Worm (Caenorhabditis elegans) whole organism, L1 larva: ENCODE measurements around the gene mrps-33.

ENCODE experiments used
- C16A3.4 ChIP-seq: fragments of 150-350 bp; optimal IDR thresholded peaks from 2 replicates; lab custom pipeline; 2014; ENCODE audit warnings: missing biosample characterization, missing genetic modification characterization
- C34B4.2 ChIP-seq: sonication (generic microtip); optimal IDR thresholded peaks from 2 replicates; lab custom pipeline; 2017; ENCODE audit warnings: mild to moderate bottlenecking, missing genetic modification characterization, missing compliant biosample characterization
- F16B12.6 ChIP-seq: fragments of 150-350 bp; optimal IDR thresholded peaks from 2 replicates; lab custom pipeline; 2014; ENCODE audit warnings: missing biosample characterization, missing genetic modification characterization
- aha-1 ChIP-seq: fragments of 150-350 bp; optimal IDR thresholded peaks from 2 replicates; lab custom pipeline; 2014; ENCODE audit warnings: missing biosample characterization, missing genetic modification characterization
- aly-2 ChIP-seq: fragments of 150-350 bp; optimal IDR thresholded peaks from 2 replicates; lab custom pipeline; 2014; ENCODE audit warnings: missing biosample characterization, missing genetic modification characterization
- ama-1 ChIP-seq: fragments of 150-350 bp; optimal IDR thresholded peaks from 2 replicates; lab custom pipeline; 2014
- blmp-1 ChIP-seq: fragments of 150-350 bp; optimal IDR thresholded peaks from 2 replicates; lab custom pipeline; 2014; ENCODE audit warnings: missing biosample characterization, missing genetic modification characterization
- ceh-63 ChIP-seq: fragments of 200-800 bp; sonication (Bioruptor generic); optimal IDR thresholded peaks from 2 replicates; lab custom pipeline; 2018; ENCODE audit warnings: mild to moderate bottlenecking, missing genetic modification characterization, missing compliant biosample characterization
- ceh-82 ChIP-seq, 3 experiments: fragments of 150-350 bp in 1 of 3; sonication (generic microtip) in 2 of 3; optimal IDR thresholded peaks; 2 replicates each; lab custom pipeline; 2014 to 2017; ENCODE audit warnings: missing biosample characterization in 3 of 3, missing genetic modification characterization in 3 of 3
- ceh-88 ChIP-seq: fragments of 200-800 bp; sonication (Bioruptor generic); IDR thresholded peaks from 2 replicates; pipeline ENCODE4 v1.3.6; 2022; ENCODE audit warnings: missing genetic modification characterization, missing compliant biosample characterization
- dsc-1 ChIP-seq: sonication (generic microtip); optimal IDR thresholded peaks from 2 replicates; lab custom pipeline; 2016; ENCODE audit warnings: mild to moderate bottlenecking, missing genetic modification characterization, missing compliant biosample characterization
- efl-1 ChIP-seq, 4 experiments: fragments of 150-350 bp; optimal IDR thresholded peaks in 3 of 4; peaks in 1 of 4; 1 replicate in 1 of 4; 2 replicates in 3 of 4; lab custom pipeline; 2014; ENCODE audit warnings: missing biosample characterization in 2 of 4, missing genetic modification characterization in 2 of 4, missing genetic modification reagents in 2 of 4
- egl-27 ChIP-seq, 2 experiments: fragments of 150-350 bp in 1 of 2; sonication (generic microtip); optimal IDR thresholded peaks; 3 replicates each; lab custom pipeline; 2017 to 2018; ENCODE audit warnings: missing biosample characterization in 2 of 2, missing genetic modification characterization in 2 of 2, missing genetic modification reagents in 2 of 2
- fkh-4 ChIP-seq: sonication (generic microtip); optimal IDR thresholded peaks from 2 replicates; lab custom pipeline; 2016; ENCODE audit warnings: missing compliant biosample characterization, missing genetic modification characterization, borderline replicate concordance
- fkh-8 ChIP-seq: sonication (generic microtip); optimal IDR thresholded peaks from 2 replicates; lab custom pipeline; 2016; ENCODE audit warnings: mild to moderate bottlenecking, missing genetic modification characterization, missing compliant biosample characterization
- fos-1 ChIP-seq: fragments of 150-350 bp; optimal IDR thresholded peaks from 2 replicates; lab custom pipeline; 2014; ENCODE audit warnings: missing biosample characterization, missing genetic modification characterization
- hlh-17 ChIP-seq: fragments of 200-800 bp; sonication (Bioruptor generic); optimal IDR thresholded peaks from 2 replicates; lab custom pipeline; 2018; ENCODE audit warnings: missing genetic modification characterization, mild to moderate bottlenecking, missing compliant biosample characterization, moderate library complexity, borderline replicate concordance
- isw-1 ChIP-seq: fragments of 200-800 bp; sonication (Bioruptor generic); IDR thresholded peaks from 2 replicates; pipeline ENCODE4 v1.3.6; 2022; ENCODE audit warnings: missing genetic modification characterization, missing compliant biosample characterization
- lin-14 ChIP-seq: fragments of 200-800 bp; sonication (Bioruptor generic); optimal IDR thresholded peaks from 2 replicates; lab custom pipeline; 2018; ENCODE audit warnings: mild to moderate bottlenecking, missing genetic modification characterization, moderate library complexity, missing compliant biosample characterization
- lin-35 ChIP-seq, 2 experiments: fragments of 150-350 bp; optimal IDR thresholded peaks; 2 replicates each; lab custom pipeline; 2014; ENCODE audit warnings: missing biosample characterization in 2 of 2, missing genetic modification characterization in 2 of 2, missing genetic modification reagents in 2 of 2
- lin-39 ChIP-seq: fragments of 150-350 bp; optimal IDR thresholded peaks from 2 replicates; lab custom pipeline; 2014; ENCODE audit warnings: missing biosample characterization, missing genetic modification reagents, missing genetic modification characterization
- lir-3 ChIP-seq: sonication (generic microtip); optimal IDR thresholded peaks from 2 replicates; lab custom pipeline; 2016; ENCODE audit warnings: mild to moderate bottlenecking, missing genetic modification characterization, moderate library complexity, missing compliant biosample characterization; ENCODE audit not compliant: poor library complexity
- mab-9 ChIP-seq: fragments of 200-800 bp; sonication (Bioruptor generic); IDR thresholded peaks from 2 replicates; pipeline ENCODE4 v1.3.6; 2022; ENCODE audit warnings: missing genetic modification reagents, missing genetic modification characterization, missing compliant biosample characterization
- mef-2 ChIP-seq: fragments of 150-350 bp; optimal IDR thresholded peaks from 2 replicates; lab custom pipeline; 2014; ENCODE audit warnings: missing biosample characterization, missing genetic modification characterization
- mep-1 ChIP-seq: fragments of 150-350 bp; optimal IDR thresholded peaks from 2 replicates; lab custom pipeline; 2014; ENCODE audit warnings: missing biosample characterization, missing genetic modification characterization
- nhr-11 ChIP-seq: fragments of 150-350 bp; optimal IDR thresholded peaks from 2 replicates; lab custom pipeline; 2014; ENCODE audit warnings: missing biosample characterization, missing genetic modification characterization
- nhr-20 ChIP-seq: sonication (generic microtip); optimal IDR thresholded peaks from 2 replicates; lab custom pipeline; 2016; ENCODE audit warnings: mild to moderate bottlenecking, missing genetic modification characterization, missing compliant biosample characterization
- nhr-71 ChIP-seq: sonication (generic microtip); optimal IDR thresholded peaks from 2 replicates; lab custom pipeline; 2016; ENCODE audit warnings: mild to moderate bottlenecking, missing genetic modification characterization, moderate library complexity, missing compliant biosample characterization
- pag-3 ChIP-seq: sonication (generic microtip); optimal IDR thresholded peaks from 2 replicates; lab custom pipeline; 2017; ENCODE audit warnings: missing genetic modification characterization, mild to moderate bottlenecking, missing compliant biosample characterization, antibody characterized with exemption, borderline replicate concordance; ENCODE audit not compliant: insufficient read depth
- pax-3 ChIP-seq: fragments of 200-800 bp; sonication (Bioruptor generic); optimal IDR thresholded peaks from 2 replicates; lab custom pipeline; 2018; ENCODE audit warnings: mild to moderate bottlenecking, missing genetic modification characterization, moderate library complexity, missing compliant biosample characterization
- pqm-1 ChIP-seq: sonication (generic microtip); optimal IDR thresholded peaks from 3 replicates; lab custom pipeline; 2017; ENCODE audit warnings: missing biosample characterization, missing genetic modification characterization
- rnt-1 ChIP-seq: sonication (generic microtip); optimal IDR thresholded peaks from 2 replicates; lab custom pipeline; 2016; ENCODE audit warnings: mild to moderate bottlenecking, missing genetic modification characterization, moderate library complexity, missing compliant biosample characterization
- snu-23 ChIP-seq: sonication (generic microtip); optimal IDR thresholded peaks from 2 replicates; lab custom pipeline; 2016; ENCODE audit warnings: missing genetic modification characterization, missing compliant biosample characterization
- swsn-7 ChIP-seq: sonication (generic microtip); optimal IDR thresholded peaks from 2 replicates; lab custom pipeline; 2016; ENCODE audit warnings: missing genetic modification characterization, missing compliant biosample characterization
- xbp-1 ChIP-seq: sonication (generic microtip); optimal IDR thresholded peaks from 2 replicates; lab custom pipeline; 2016; ENCODE audit warnings: missing genetic modification characterization, missing compliant biosample characterization
- zag-1 ChIP-seq: fragments of 150-350 bp; optimal IDR thresholded peaks from 2 replicates; lab custom pipeline; 2014; ENCODE audit warnings: missing biosample characterization, missing genetic modification characterization
- ztf-11 ChIP-seq, 2 experiments: sonication (generic microtip); optimal IDR thresholded peaks; 2 replicates each; lab custom pipeline; 2016 to 2017; ENCODE audit warnings: missing genetic modification characterization in 2 of 2, missing biosample characterization in 1 of 2, missing compliant biosample characterization in 1 of 2
- ztf-4 ChIP-seq: fragments of 150-350 bp; optimal IDR thresholded peaks from 2 replicates; lab custom pipeline; 2014; ENCODE audit warnings: missing biosample characterization, missing genetic modification characterization

Gene mrps-33

ce11 chrIV:8757729-8758128 lies 17.9 kb upstream of the mrps-33 start (continued):
- TF ChIP-seq pqm-1 (tag; lab: Kevin White, UChicago) (peak; percentile 82), C16A3.4 (tag; lab: Kevin White, UChicago) (peak; percentile 1), ztf-11 (tag; optimal IDR thresholded peaks at IDR 0.05; lab: Kevin White, UChicago) (no peak), isw-1 (GFP tag; lab: Robert Waterston, UW) (no peak), blmp-1 (tag; lab: Kevin White, UChicago) (no peak), mep-1 (tag; lab: Kevin White, UChicago) (no peak), hlh-17 (GFP tag; lab: Kevin White, UChicago) (no peak), ztf-4 (tag; lab: Kevin White, UChicago) (no peak), lin-39 (tag; lab: Kevin White, UChicago) (no peak), C34B4.2 (tag; lab: Kevin White, UChicago) (no peak), ceh-82 (tag; optimal IDR thresholded peaks at IDR 0.05; lab: Kevin White, UChicago) (peak in 1 of 3 experiments; percentile 10), nhr-71 (tag; lab: Kevin White, UChicago) (peak; percentile 51), nhr-20 (peak; percentile 24), xbp-1 (tag; lab: Kevin White, UChicago) (no peak), lin-14 (GFP tag; lab: Kevin White, UChicago) (peak; percentile 78), egl-27 (tag; optimal IDR thresholded peaks at IDR 0.05; lab: Kevin White, UChicago) (no peak), lin-35 (GFP tag; optimal IDR thresholded peaks at IDR 0.05; lab: Kevin White, UChicago) (peak in 1 of 2 experiments; percentile 22), lir-3 (tag; lab: Kevin White, UChicago) (no peak), fos-1 (tag; lab: Kevin White, UChicago) (no peak), swsn-7 (tag; lab: Kevin White, UChicago) (peak; percentile 5), aha-1 (tag; lab: Kevin White, UChicago) (no peak), mef-2 (tag; lab: Kevin White, UChicago) (no peak), mab-9 (GFP tag; lab: Robert Waterston, UW) (no peak)

DNA sequence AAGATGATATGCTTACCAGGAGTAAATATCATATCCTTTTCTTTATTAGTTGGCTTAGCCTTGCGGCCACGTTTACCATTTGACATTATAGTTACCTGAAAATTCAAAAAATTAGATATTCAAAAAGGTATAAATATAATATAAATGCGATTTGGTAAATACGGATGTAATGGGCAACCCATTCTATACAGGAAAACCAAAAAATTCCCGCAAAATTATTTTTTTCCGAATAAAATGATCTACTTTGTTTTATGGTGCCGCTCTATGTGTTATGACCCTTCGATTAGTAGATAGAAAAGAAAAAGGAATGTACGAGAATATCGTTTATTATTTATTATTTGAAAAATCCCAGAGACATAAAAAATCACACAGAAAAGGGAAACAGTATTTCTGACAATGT lies 14.9 kb upstream of the mrps-33 start, which contains the start of gene elli-1:
TSS of gene elli-1 (minus strand) at position 101 of the 400 bp plus-strand sequence.
- TF ChIP-seq pag-3 (tag; lab: Kevin White, UChicago), result no peak
- TF ChIP-seq efl-1 (optimal IDR thresholded peaks at IDR 0.05; lab: Kevin White, UChicago), result no peak
- peak in 1 of 2 experiments; percentile 28 for TF ChIP-seq efl-1 (GFP tag; optimal IDR thresholded peaks at IDR 0.05 in 1 of 2; lab: Kevin White, UChicago)
- TF ChIP-seq nhr-11 (tag; lab: Kevin White, UChicago), result no peak

DNA sequence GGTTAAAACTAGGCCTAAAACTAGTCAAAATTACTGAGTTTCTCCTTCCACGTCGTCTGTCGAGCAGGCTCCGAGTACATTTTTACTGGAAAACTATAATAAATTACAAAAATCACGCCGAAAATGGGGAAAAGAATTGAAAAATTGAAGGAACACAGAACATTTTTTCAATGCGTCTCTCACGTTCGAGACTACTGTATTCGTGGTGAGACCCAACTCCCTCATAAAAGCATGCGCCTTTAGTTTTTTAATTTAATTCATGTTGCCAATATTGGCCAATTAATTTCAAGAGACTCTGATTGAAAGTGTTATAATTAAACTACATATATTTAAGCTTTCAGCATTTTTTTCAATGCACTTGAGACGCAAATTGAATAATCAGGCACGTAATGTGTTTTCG lies 14.3 kb upstream of the mrps-33 start:
- no peak for TF ChIP-seq fkh-8 (tag; lab: Kevin White, UChicago)
- no peak for TF ChIP-seq zag-1 (tag; lab: Kevin White, UChicago)
- TF ChIP-seq fkh-4 (tag; lab: Kevin White, UChicago), result no peak
- TF ChIP-seq ztf-4 (tag; lab: Kevin White, UChicago), result no peak
- no peak for TF ChIP-seq xbp-1 (tag; lab: Kevin White, UChicago)
- no peak for TF ChIP-seq aly-2 (tag; lab: Kevin White, UChicago)
- no peak for TF ChIP-seq F16B12.6 (tag; lab: Kevin White, UChicago)
- no peak for TF ChIP-seq mab-9 (GFP tag; lab: Robert Waterston, UW)
- TF ChIP-seq lir-3 (tag; lab: Kevin White, UChicago), result no peak
- no peak for TF ChIP-seq snu-23 (GFP tag; lab: Kevin White, UChicago)
- no peak for TF ChIP-seq hlh-17 (GFP tag; lab: Kevin White, UChicago)
- TF ChIP-seq aha-1 (tag; lab: Kevin White, UChicago), result no peak
- no peak for TF ChIP-seq pax-3 (tag; lab: Kevin White, UChicago)
- TF ChIP-seq ceh-88 (GFP tag; lab: Robert Waterston, UW), result no peak
- no peak for TF ChIP-seq ama-1 (lab: Kevin White, UChicago)
- no peak for TF ChIP-seq fos-1 (tag; lab: Kevin White, UChicago)
- no peak for TF ChIP-seq nhr-71 (tag; lab: Kevin White, UChicago)
- no peak for TF ChIP-seq dsc-1 (tag; lab: Kevin White, UChicago)
- no peak for TF ChIP-seq ceh-63 (GFP tag; lab: Kevin White, UChicago)
- TF ChIP-seq rnt-1 (tag; lab: Kevin White, UChicago), result no peak
